Fruit fly (Drosophila melanogaster): ENCODE results near the gene Orct.

Gene Orct

dm6 chr3R:24268293-24268692, 7.8 kb upstream of the Orct start:
- TF ChIP-seq Sin3A (optimal IDR thresholded peaks at IDR 0.05) (no peak), insv (optimal IDR thresholded peaks at IDR 0.05) (no peak), ttk (optimal IDR thresholded peaks at IDR 0.05) (no peak), h (optimal IDR thresholded peaks at IDR 0.05) (no peak), psq (optimal IDR thresholded peaks at IDR 0.05) (no peak), Myc (optimal IDR thresholded peaks at IDR 0.05) (no peak)

- TF ChIP-seq Sin3A (optimal IDR thresholded peaks at IDR 0.05), result no peak
- TF ChIP-seq ttk (optimal IDR thresholded peaks at IDR 0.05), result no peak
- TF ChIP-seq psq (optimal IDR thresholded peaks at IDR 0.05), result no peak
- no peak for TF ChIP-seq insv (optimal IDR thresholded peaks at IDR 0.05)
- no peak for TF ChIP-seq Myc (optimal IDR thresholded peaks at IDR 0.05)
- no peak for TF ChIP-seq h (optimal IDR thresholded peaks at IDR 0.05)
Observed at dm6 chr3R:24270034-24270433, 6.0 kb upstream of the Orct start.

- no peak for TF ChIP-seq Sin3A (optimal IDR thresholded peaks at IDR 0.05)
- TF ChIP-seq Myc (optimal IDR thresholded peaks at IDR 0.05), result no peak
- no peak for TF ChIP-seq insv (optimal IDR thresholded peaks at IDR 0.05)
- no peak for TF ChIP-seq ttk (optimal IDR thresholded peaks at IDR 0.05)
- TF ChIP-seq psq (optimal IDR thresholded peaks at IDR 0.05), result no peak
- TF ChIP-seq h (optimal IDR thresholded peaks at IDR 0.05), result no peak
Observed at dm6 chr3R:24270578-24270977, 5.5 kb upstream of the Orct start.

dm6 chr3R:24271071-24271470, 5.0 kb upstream of the Orct start, which contains the start of gene jar:
Gene jar (minus strand): TSS chr3R:24271233.
- TF ChIP-seq insv (optimal IDR thresholded peaks at IDR 0.05), result no peak
- no peak for TF ChIP-seq h (optimal IDR thresholded peaks at IDR 0.05)
- TF ChIP-seq Sin3A (optimal IDR thresholded peaks at IDR 0.05), result no peak
- TF ChIP-seq Myc (optimal IDR thresholded peaks at IDR 0.05), result no peak
- TF ChIP-seq ttk (optimal IDR thresholded peaks at IDR 0.05), result no peak
- no peak for TF ChIP-seq psq (optimal IDR thresholded peaks at IDR 0.05)

dm6 chr3R:24272232-24272631, 3.8 kb upstream of the Orct start:
- TF ChIP-seq Myc (optimal IDR thresholded peaks at IDR 0.05), result no peak
- TF ChIP-seq h (optimal IDR thresholded peaks at IDR 0.05), result no peak
- no peak for TF ChIP-seq psq (optimal IDR thresholded peaks at IDR 0.05)

dm6 chr3R:24272775-24273290, 3.2 kb upstream of the Orct start, which contains the start of gene Orct2:
Gene Orct2 (plus strand): TSS chr3R:24273029.
- TF ChIP-seq ttk (optimal IDR thresholded peaks at IDR 0.05) (no peak), Sin3A (optimal IDR thresholded peaks at IDR 0.05) (no peak), h (optimal IDR thresholded peaks at IDR 0.05) (no peak), psq (optimal IDR thresholded peaks at IDR 0.05) (no peak), insv (optimal IDR thresholded peaks at IDR 0.05) (no peak), Myc (optimal IDR thresholded peaks at IDR 0.05) (no peak)

- TF ChIP-seq ttk (optimal IDR thresholded peaks at IDR 0.05) (peak; percentile 99), insv (optimal IDR thresholded peaks at IDR 0.05) (no peak)
Observed at dm6 chr3R:24274212-24274611, 1.8 kb upstream of the Orct start.

dm6 chr3R:24275463-24275862, 597 bp upstream of the Orct start:
- TF ChIP-seq Myc (optimal IDR thresholded peaks at IDR 0.05), result no peak
- TF ChIP-seq Sin3A (optimal IDR thresholded peaks at IDR 0.05), result no peak
- TF ChIP-seq ttk (optimal IDR thresholded peaks at IDR 0.05), result no peak
- TF ChIP-seq psq (optimal IDR thresholded peaks at IDR 0.05), result no peak
- TF ChIP-seq insv (optimal IDR thresholded peaks at IDR 0.05), result no peak
- TF ChIP-seq h (optimal IDR thresholded peaks at IDR 0.05), result no peak

dm6 chr3R:24278738-24279137, 2.7 kb downstream of the Orct start:
- no peak for TF ChIP-seq h (optimal IDR thresholded peaks at IDR 0.05)
- TF ChIP-seq Sin3A (optimal IDR thresholded peaks at IDR 0.05), result no peak
- TF ChIP-seq ttk (optimal IDR thresholded peaks at IDR 0.05), result no peak
- TF ChIP-seq insv (optimal IDR thresholded peaks at IDR 0.05), result no peak
- no peak for TF ChIP-seq psq (optimal IDR thresholded peaks at IDR 0.05)
- TF ChIP-seq Myc (optimal IDR thresholded peaks at IDR 0.05), result no peak

dm6 chr3R:24279291-24279690, 3.2 kb downstream of the Orct start, which contains the start of gene shps:
Gene shps (plus strand): TSS chr3R:24279572.
- TF ChIP-seq insv (optimal IDR thresholded peaks at IDR 0.05), result no peak
- TF ChIP-seq h (optimal IDR thresholded peaks at IDR 0.05), result no peak
- no peak for TF ChIP-seq Myc (optimal IDR thresholded peaks at IDR 0.05)
- TF ChIP-seq psq (optimal IDR thresholded peaks at IDR 0.05), result no peak
- TF ChIP-seq ttk (optimal IDR thresholded peaks at IDR 0.05), result no peak
- TF ChIP-seq Sin3A (optimal IDR thresholded peaks at IDR 0.05), result no peak

dm6 chr3R:24282567-24283324, 6.7 kb downstream of the Orct start:
- TF ChIP-seq insv (optimal IDR thresholded peaks at IDR 0.05) (no peak), h (optimal IDR thresholded peaks at IDR 0.05) (no peak), Myc (optimal IDR thresholded peaks at IDR 0.05) (no peak), psq (optimal IDR thresholded peaks at IDR 0.05) (no peak), ttk (optimal IDR thresholded peaks at IDR 0.05) (no peak), Sin3A (optimal IDR thresholded peaks at IDR 0.05) (no peak)

dm6 chr3R:24283582-24284085, 7.6 kb downstream of the Orct start, which contains the start of gene CG6356:
Gene CG6356 (plus strand): TSS chr3R:24283955.
- TF ChIP-seq Myc (optimal IDR thresholded peaks at IDR 0.05), result no peak
- TF ChIP-seq ttk (optimal IDR thresholded peaks at IDR 0.05), result no peak
- no peak for TF ChIP-seq h (optimal IDR thresholded peaks at IDR 0.05)
- TF ChIP-seq psq (optimal IDR thresholded peaks at IDR 0.05), result no peak
- no peak for TF ChIP-seq insv (optimal IDR thresholded peaks at IDR 0.05)
- TF ChIP-seq Sin3A (optimal IDR thresholded peaks at IDR 0.05), result no peak
